Worm (Caenorhabditis elegans) whole organism, L4 larva: ENCODE measurements around the gene cyp-13B2.
A peak's percentile ranks its signal among the peaks of the same experiment; 100 is the strongest.

Experiments used
- F37D6.2 ChIP-seq: sonication (generic microtip); optimal IDR thresholded peaks from 2 replicates; lab custom pipeline; 2016; ENCODE audit warnings: mild to moderate bottlenecking, missing genetic modification characterization, missing compliant biosample characterization
- F44E2.7 ChIP-seq: fragments of 200-800 bp; sonication (Bioruptor generic); IDR thresholded peaks from 2 replicates; pipeline ENCODE4 v2.1.2; 2022; ENCODE audit warnings: missing genetic modification characterization, missing compliant biosample characterization
- R02D3.7 ChIP-seq: fragments of 150-350 bp; sonication (generic microtip); optimal IDR thresholded peaks from 3 replicates; lab custom pipeline; 2014; ENCODE audit warnings: missing biosample characterization, missing genetic modification characterization
- T20F7.1 ChIP-seq: fragments of 200-800 bp; sonication (Bioruptor generic); optimal IDR thresholded peaks from 2 replicates; lab custom pipeline; 2018; ENCODE audit warnings: mild to moderate bottlenecking, missing genetic modification characterization, missing compliant biosample characterization
- Y105C5A.15 ChIP-seq: fragments of 200-800 bp; sonication (Bioruptor generic); IDR thresholded peaks from 2 replicates; pipeline ENCODE4 v1.3.6; 2022; ENCODE audit warnings: missing genetic modification characterization, missing compliant biosample characterization
- Y48G9A.11 ChIP-seq: fragments of 200-800 bp; sonication (Bioruptor generic); IDR thresholded peaks from 2 replicates; pipeline ENCODE4 v1.3.6; 2022; ENCODE audit warnings: missing genetic modification reagents, missing genetic modification characterization, missing compliant biosample characterization
- Y5F2A.4 ChIP-seq: fragments of 200-800 bp; sonication (Bioruptor generic); optimal IDR thresholded peaks from 2 replicates; lab custom pipeline; 2018; ENCODE audit warnings: mild to moderate bottlenecking, missing genetic modification characterization, missing compliant biosample characterization
- aha-1 ChIP-seq: fragments of 150-350 bp; peaks from one replicate; lab custom pipeline; 2014; ENCODE audit warnings: missing biosample characterization, missing genetic modification characterization
- ama-1 ChIP-seq: fragments of 150-350 bp; optimal IDR thresholded peaks from 2 replicates; lab custom pipeline; 2014; ENCODE audit warnings: inconsistent platforms, mixed read lengths
- arid-1 ChIP-seq: fragments of 200-800 bp; sonication (Bioruptor generic); conservative IDR thresholded peaks from 2 replicates; pipeline ENCODE4 v1.3.6; 2022; ENCODE audit warnings: missing genetic modification reagents, missing genetic modification characterization, missing compliant biosample characterization
- attf-4 ChIP-seq: sonication (generic microtip); optimal IDR thresholded peaks from 3 replicates; lab custom pipeline; 2017; ENCODE audit warnings: missing biosample characterization, missing genetic modification characterization
- ceh-20 ChIP-seq: fragments of 200-800 bp; sonication (Bioruptor generic); IDR thresholded peaks from 2 replicates; pipeline ENCODE4 v1.3.6; 2022; ENCODE audit warnings: missing genetic modification reagents, missing genetic modification characterization, missing compliant biosample characterization
- ceh-28 ChIP-seq: fragments of 150-350 bp; optimal IDR thresholded peaks from 2 replicates; lab custom pipeline; 2014; ENCODE audit warnings: missing biosample characterization, missing genetic modification reagents, missing genetic modification characterization
- ceh-32 ChIP-seq: sonication (generic microtip); optimal IDR thresholded peaks from 2 replicates; lab custom pipeline; 2016; ENCODE audit warnings: mild to moderate bottlenecking, missing genetic modification characterization, missing compliant biosample characterization; ENCODE audit not compliant: poor library complexity
- ctbp-1 ChIP-seq: fragments of 200-800 bp; sonication (Bioruptor generic); IDR thresholded peaks from 2 replicates; pipeline ENCODE4 v1.3.6; 2022; ENCODE audit warnings: missing genetic modification reagents, missing genetic modification characterization, missing compliant biosample characterization
- daf-12 ChIP-seq: fragments of 150-350 bp; optimal IDR thresholded peaks from 2 replicates; lab custom pipeline; 2014; ENCODE audit warnings: missing biosample characterization, missing genetic modification reagents, missing genetic modification characterization
- dmd-8 ChIP-seq: fragments of 200-800 bp; sonication (Bioruptor generic); IDR thresholded peaks from 2 replicates; pipeline ENCODE4 v1.3.6; 2022; ENCODE audit warnings: missing genetic modification characterization, missing compliant biosample characterization
- dmd-9 ChIP-seq: fragments of 200-800 bp; sonication (Bioruptor generic); IDR thresholded peaks from 2 replicates; pipeline ENCODE4 v1.3.6; 2022; ENCODE audit warnings: missing genetic modification reagents, missing genetic modification characterization, missing compliant biosample characterization
- dpl-1 ChIP-seq: fragments of 150-350 bp; optimal IDR thresholded peaks from 2 replicates; lab custom pipeline; 2014; ENCODE audit warnings: missing biosample characterization, missing genetic modification reagents, missing genetic modification characterization
- duxl-1 ChIP-seq: sonication (generic microtip); optimal IDR thresholded peaks from 2 replicates; lab custom pipeline; 2016; ENCODE audit warnings: mild to moderate bottlenecking, missing genetic modification characterization, moderate library complexity, missing compliant biosample characterization; ENCODE audit not compliant: poor library complexity
- dve-1 ChIP-seq: sonication (generic microtip); optimal IDR thresholded peaks from 2 replicates; lab custom pipeline; 2017; ENCODE audit warnings: antibody characterized with exemption, mild to moderate bottlenecking, missing genetic modification characterization, missing compliant biosample characterization; ENCODE audit not compliant: insufficient read depth
- egl-43 ChIP-seq: fragments of 200-800 bp; sonication (Bioruptor generic); IDR thresholded peaks from 2 replicates; pipeline ENCODE4 v1.3.6; 2022; ENCODE audit warnings: missing genetic modification reagents, missing genetic modification characterization, missing compliant biosample characterization
- fkh-10 ChIP-seq: fragments of 150-350 bp; optimal IDR thresholded peaks from 2 replicates; lab custom pipeline; 2014; ENCODE audit warnings: missing biosample characterization, missing genetic modification reagents, missing genetic modification characterization
- hlh-11 ChIP-seq: fragments of 200-800 bp; sonication (Bioruptor generic); optimal IDR thresholded peaks from 2 replicates; lab custom pipeline; 2018; ENCODE audit warnings: mild to moderate bottlenecking, missing genetic modification characterization, missing compliant biosample characterization
- hmg-1.1 ChIP-seq: fragments of 200-800 bp; sonication (Bioruptor generic); IDR thresholded peaks from 2 replicates; pipeline ENCODE4 v1.3.6; 2022; ENCODE audit warnings: missing genetic modification reagents, missing genetic modification characterization, missing compliant biosample characterization
- lim-7 ChIP-seq: fragments of 200-800 bp; sonication (Bioruptor generic); IDR thresholded peaks from 2 replicates; pipeline ENCODE4 v1.3.6; 2022; ENCODE audit warnings: missing genetic modification characterization, missing compliant biosample characterization
- lin-15B ChIP-seq: fragments of 150-350 bp; sonication (generic microtip); optimal IDR thresholded peaks from 3 replicates; lab custom pipeline; 2014; ENCODE audit warnings: missing biosample characterization, missing genetic modification characterization
- lin-39 ChIP-seq: fragments of 150-350 bp; optimal IDR thresholded peaks from 2 replicates; lab custom pipeline; 2014; ENCODE audit warnings: missing biosample characterization, missing genetic modification reagents, missing genetic modification characterization
- madf-9 ChIP-seq: fragments of 200-800 bp; sonication (Bioruptor generic); conservative IDR thresholded peaks from 2 replicates; pipeline ENCODE4 v1.3.6; 2022; ENCODE audit warnings: missing genetic modification reagents, missing genetic modification characterization, missing compliant biosample characterization
- mdl-1 ChIP-seq, 2 experiments: fragments of 150-350 bp in 1 of 2; sonication (generic microtip) in 1 of 2; optimal IDR thresholded peaks; 2 replicates each; lab custom pipeline; 2014 to 2017; ENCODE audit warnings: missing biosample characterization in 2 of 2, missing genetic modification characterization in 2 of 2
- mes-2 ChIP-seq: sonication (generic microtip); optimal IDR thresholded peaks from 2 replicates; lab custom pipeline; 2016; ENCODE audit warnings: missing genotype, mild to moderate bottlenecking, missing genetic modification characterization, missing compliant biosample characterization; ENCODE audit not compliant: poor library complexity, severe bottlenecking
- mxl-3 ChIP-seq: fragments of 200-800 bp; sonication (Bioruptor generic); optimal IDR thresholded peaks from 2 replicates; lab custom pipeline; 2018; ENCODE audit warnings: mild to moderate bottlenecking, missing genetic modification characterization, missing compliant biosample characterization
- nhr-111 ChIP-seq: fragments of 200-800 bp; sonication (Bioruptor generic); optimal IDR thresholded peaks from 2 replicates; lab custom pipeline; 2018; ENCODE audit warnings: mild to moderate bottlenecking, missing genetic modification characterization, missing compliant biosample characterization
- nhr-237 ChIP-seq: sonication (generic microtip); optimal IDR thresholded peaks from 2 replicates; lab custom pipeline; 2017; ENCODE audit warnings: missing biosample characterization, missing genetic modification characterization
- nhr-6 ChIP-seq: fragments of 150-350 bp; optimal IDR thresholded peaks from 2 replicates; lab custom pipeline; 2014; ENCODE audit warnings: missing biosample characterization, missing genetic modification characterization
- nhr-77 ChIP-seq: fragments of 150-350 bp; optimal IDR thresholded peaks from 2 replicates; lab custom pipeline; 2014; ENCODE audit warnings: missing biosample characterization, missing genetic modification characterization
- pqm-1 ChIP-seq: sonication (generic microtip); optimal IDR thresholded peaks from 2 replicates; lab custom pipeline; 2017; ENCODE audit warnings: missing biosample characterization, missing genetic modification characterization
- saeg-2 ChIP-seq: fragments of 200-800 bp; sonication (Bioruptor generic); IDR thresholded peaks from 2 replicates; pipeline ENCODE4 v1.3.6; 2022; ENCODE audit warnings: missing genetic modification reagents, missing genetic modification characterization, missing compliant biosample characterization
- snpc-1.2 ChIP-seq: fragments of 200-800 bp; sonication (Bioruptor generic); IDR thresholded peaks from 2 replicates; pipeline ENCODE4 v1.3.6; 2022; ENCODE audit warnings: missing genetic modification reagents, missing genetic modification characterization, missing compliant biosample characterization
- spr-1 ChIP-seq: sonication (generic microtip); optimal IDR thresholded peaks from 2 replicates; lab custom pipeline; 2016; ENCODE audit warnings: mild to moderate bottlenecking, missing genetic modification characterization, missing compliant biosample characterization
- spr-3 ChIP-seq: fragments of 200-800 bp; sonication (Bioruptor generic); optimal IDR thresholded peaks from 2 replicates; lab custom pipeline; 2018; ENCODE audit warnings: mild to moderate bottlenecking, missing genetic modification characterization, missing compliant biosample characterization
- unc-130 ChIP-seq: sonication (generic microtip); optimal IDR thresholded peaks from 2 replicates; lab custom pipeline; 2016; ENCODE audit warnings: missing genetic modification reagents, missing genetic modification characterization, missing compliant biosample characterization
- unc-62 ChIP-seq, 3 experiments: fragments of 150-350 bp in 1 of 3; sonication (generic microtip); optimal IDR thresholded peaks in 2 of 3; peaks in 1 of 3; 1 replicate in 1 of 3; 2 replicates in 2 of 3; lab custom pipeline; 2014 to 2017; ENCODE audit warnings: missing biosample characterization in 3 of 3, missing genetic modification characterization in 3 of 3, missing genetic modification reagents in 3 of 3, missing genotype in 1 of 3
- vab-7 ChIP-seq: fragments of 200-800 bp; sonication (Bioruptor generic); IDR thresholded peaks from 2 replicates; pipeline ENCODE4 v1.3.6; 2022; ENCODE audit warnings: missing genetic modification reagents, missing genetic modification characterization, missing compliant biosample characterization
- zag-1 ChIP-seq: fragments of 150-350 bp; optimal IDR thresholded peaks from 2 replicates; lab custom pipeline; 2014; ENCODE audit warnings: missing biosample characterization, missing genetic modification characterization
- zfp-2 ChIP-seq: sonication (generic microtip); optimal IDR thresholded peaks from 2 replicates; lab custom pipeline; 2016; ENCODE audit warnings: mild to moderate bottlenecking, missing genetic modification characterization, missing compliant biosample characterization
- zip-11 ChIP-seq: fragments of 200-800 bp; sonication (Bioruptor generic); IDR thresholded peaks from 2 replicates; pipeline ENCODE4 v1.3.6; 2022; ENCODE audit warnings: missing genetic modification characterization, missing compliant biosample characterization
- ztf-11 ChIP-seq: fragments of 150-350 bp; optimal IDR thresholded peaks from 2 replicates; lab custom pipeline; 2014; ENCODE audit warnings: missing biosample characterization, missing genetic modification characterization

The cyp-13B2 gene

ce11 chrX:14213314-14213713 is 12.1 kb upstream of the cyp-13B2 start (continued):
- TF ChIP-seq hmg-1.1 (GFP tag; lab: Robert Waterston, UW) (no peak), dmd-8 (GFP tag; lab: Robert Waterston, UW) (no peak), lin-39 (tag; lab: Kevin White, UChicago) (no peak), F44E2.7 (GFP tag; lab: Robert Waterston, UW) (no peak), Y105C5A.15 (GFP tag; lab: Robert Waterston, UW) (no peak), spr-1 (tag; lab: Kevin White, UChicago) (no peak), nhr-77 (tag; lab: Kevin White, UChicago) (no peak), snpc-1.2 (no peak), mdl-1 (tag; optimal IDR thresholded peaks at IDR 0.05; lab: Kevin White, UChicago) (no peak), hlh-11 (tag; lab: Kevin White, UChicago) (no peak), R02D3.7 (tag; lab: Kevin White, UChicago) (no peak), T20F7.1 (GFP tag; lab: Kevin White, UChicago) (no peak)
- TF ChIP-seq, all 104 proteins: peak for 5

DNA sequence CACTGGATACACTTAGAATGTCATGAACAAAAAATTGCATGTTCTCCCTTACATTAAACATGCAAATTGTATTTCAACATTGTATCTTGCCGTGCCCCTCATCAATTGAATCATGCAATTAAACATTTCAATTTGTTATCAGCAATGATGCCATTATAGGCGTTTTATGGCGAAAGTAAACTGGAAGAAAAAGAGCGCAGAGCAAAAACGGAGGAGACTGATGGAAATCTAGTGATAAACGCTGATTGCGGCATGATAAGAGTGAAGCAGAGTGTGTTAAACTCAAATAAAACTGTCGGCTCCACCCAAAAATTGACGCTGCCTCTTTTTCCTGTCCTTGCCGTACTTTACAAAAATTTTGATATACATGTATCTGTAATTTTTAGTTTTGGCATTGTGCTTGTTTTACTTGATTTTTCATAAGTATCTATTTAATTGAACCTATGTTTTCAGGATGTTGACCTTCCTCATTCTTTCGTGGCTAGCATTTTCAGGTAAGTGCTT is 10.8 kb upstream of the cyp-13B2 start, which contains the start of gene K06G5.1:
Gene K06G5.1 (plus strand): TSS at position 454 of the 504 bp plus-strand sequence.
- TF ChIP-seq mxl-3 (GFP tag; lab: Kevin White, UChicago) (no peak), Y105C5A.15 (GFP tag; lab: Robert Waterston, UW) (no peak), lim-7 (GFP tag; lab: Robert Waterston, UW) (no peak), ama-1 (lab: Kevin White, UChicago) (no peak), unc-62 (GFP tag; optimal IDR thresholded peaks at IDR 0.05 in 1 of 2; lab: Kevin White, UChicago) (peak; percentile 24 to 53), unc-62 (tag; optimal IDR thresholded peaks at IDR 0.05; lab: Kevin White, UChicago) (no peak), dmd-9 (GFP tag; lab: Robert Waterston, UW) (no peak), lin-15B (tag; lab: Kevin White, UChicago) (no peak), madf-9 (no peak), hlh-11 (tag; lab: Kevin White, UChicago) (peak; percentile 91), zfp-2 (tag; lab: Kevin White, UChicago) (no peak), dpl-1 (GFP tag; lab: Kevin White, UChicago) (no peak), ctbp-1 (GFP tag; lab: Robert Waterston, UW) (no peak), dve-1 (tag; lab: Kevin White, UChicago) (peak; percentile 88), F37D6.2 (tag; lab: Kevin White, UChicago) (no peak), zag-1 (tag; lab: Kevin White, UChicago) (no peak), spr-3 (GFP tag; lab: Kevin White, UChicago) (no peak), attf-4 (tag; lab: Kevin White, UChicago) (no peak), nhr-6 (tag; lab: Kevin White, UChicago) (peak; percentile 52), Y48G9A.11 (GFP tag; lab: Robert Waterston, UW) (no peak), mes-2 (no peak), vab-7 (no peak), saeg-2 (no peak), F44E2.7 (GFP tag; lab: Robert Waterston, UW) (no peak), hmg-1.1 (GFP tag; lab: Robert Waterston, UW) (no peak), pqm-1 (peak; percentile 100), egl-43 (GFP tag; lab: Robert Waterston, UW) (no peak), Y5F2A.4 (GFP tag; lab: Kevin White, UChicago) (no peak), ceh-20 (GFP tag; lab: Robert Waterston, UW) (peak; percentile 60; the same call in 1 of the 2 replicates), aha-1 (tag; lab: Kevin White, UChicago) (no peak), dmd-8 (GFP tag; lab: Robert Waterston, UW) (no peak), duxl-1 (tag; lab: Kevin White, UChicago) (no peak), daf-12 (tag; lab: Kevin White, UChicago) (no peak), arid-1 (GFP tag; lab: Robert Waterston, UW) (no peak), mdl-1 (tag; optimal IDR thresholded peaks at IDR 0.05; lab: Kevin White, UChicago) (peak in 1 of 2 experiments; percentile 28), fkh-10 (GFP tag; lab: Kevin White, UChicago) (no peak), ceh-28 (tag; lab: Kevin White, UChicago) (no peak), nhr-237 (tag; lab: Kevin White, UChicago) (no peak), ceh-32 (tag; lab: Kevin White, UChicago) (no peak), nhr-111 (GFP tag; lab: Kevin White, UChicago) (no peak), unc-130 (GFP tag; lab: Kevin White, UChicago) (no peak), ztf-11 (tag; lab: Kevin White, UChicago) (no peak), R02D3.7 (tag; lab: Kevin White, UChicago) (no peak), spr-1 (tag; lab: Kevin White, UChicago) (no peak), zip-11 (GFP tag; lab: Robert Waterston, UW) (no peak)
